Fruit fly (Drosophila melanogaster): ENCODE data around the gene CG17343.

Gene CG17343

DNA sequence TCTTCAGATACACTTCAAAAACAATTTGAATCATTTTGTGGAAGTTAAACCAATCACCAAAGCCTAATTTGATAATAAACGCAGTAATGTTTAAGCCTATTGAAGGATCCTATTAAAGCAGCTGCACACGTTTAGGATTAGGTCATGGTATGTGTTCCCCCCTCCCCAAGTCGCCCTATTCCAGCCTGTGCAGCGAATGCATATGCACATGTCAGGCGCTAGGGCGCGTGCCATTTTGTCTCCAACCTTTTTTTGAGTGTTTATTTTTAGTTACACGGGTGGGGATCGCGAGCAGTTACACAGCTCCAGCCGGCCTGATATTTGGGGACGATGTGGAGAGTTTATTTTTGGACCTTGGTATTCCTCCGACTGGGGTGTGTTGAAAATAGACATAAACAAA, 27.7 kb upstream of the CG17343 start:
- TF ChIP-seq Hr83 (GFP tag; optimal IDR thresholded peaks at IDR 0.05; ENCODE audit: poor library complexity, severe bottlenecking) = no peak
- peak; percentile 4 for TF ChIP-seq h (GFP tag; optimal IDR thresholded peaks at IDR 0.05)

DNA sequence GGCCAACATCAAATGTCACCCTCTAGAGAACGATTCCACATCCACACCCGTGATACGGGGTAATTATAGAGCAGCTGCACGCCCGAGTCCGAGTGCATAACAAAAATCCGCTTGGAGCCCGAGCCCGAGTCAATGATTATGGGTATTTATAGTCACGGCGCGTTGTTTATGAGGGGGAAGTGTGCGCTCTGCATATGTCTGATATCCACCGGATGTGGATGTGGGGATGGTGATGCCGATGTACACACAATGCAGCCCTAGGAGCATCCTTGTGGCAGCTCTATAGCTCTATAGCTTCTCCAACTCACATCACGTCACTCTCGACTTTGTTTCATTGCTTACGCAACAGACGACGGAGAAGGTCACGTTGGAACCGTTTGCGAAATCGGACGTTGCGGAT, 27.3 kb upstream of the CG17343 start:
- TF ChIP-seq psq (GFP tag; optimal IDR thresholded peaks at IDR 0.05) (no peak), CrebA (GFP tag; optimal IDR thresholded peaks at IDR 0.05; ENCODE audit: borderline replicate concordance) (no peak), ey (GFP tag; optimal IDR thresholded peaks at IDR 0.05) (no peak), CG32264 (GFP tag; optimal IDR thresholded peaks at IDR 0.05) (no peak), Dfd (GFP tag; optimal IDR thresholded peaks at IDR 0.05) (no peak), rgr (GFP tag; optimal IDR thresholded peaks at IDR 0.05) (no peak), Sp1 (GFP tag; optimal IDR thresholded peaks at IDR 0.05) (no peak), HLH106 (tag; optimal IDR thresholded peaks at IDR 0.05) (no peak), jim (GFP tag; optimal IDR thresholded peaks at IDR 0.05) (no peak), Dif (GFP tag; optimal IDR thresholded peaks at IDR 0.05; ENCODE audit: partially characterized antibody) (no peak), Vsx2 (GFP tag; optimal IDR thresholded peaks at IDR 0.05; ENCODE audit: partially characterized antibody) (no peak), Abd-B (GFP tag; optimal IDR thresholded peaks at IDR 0.05) (no peak), lola (GFP tag; optimal IDR thresholded peaks at IDR 0.05) (no peak), dsf (GFP tag; optimal IDR thresholded peaks at IDR 0.05; ENCODE audit: borderline replicate concordance) (no peak), fru (GFP tag; optimal IDR thresholded peaks at IDR 0.05) (no peak), br (GFP tag; optimal IDR thresholded peaks at IDR 0.05) (no peak), tai (GFP tag; optimal IDR thresholded peaks at IDR 0.05) (no peak)

DNA sequence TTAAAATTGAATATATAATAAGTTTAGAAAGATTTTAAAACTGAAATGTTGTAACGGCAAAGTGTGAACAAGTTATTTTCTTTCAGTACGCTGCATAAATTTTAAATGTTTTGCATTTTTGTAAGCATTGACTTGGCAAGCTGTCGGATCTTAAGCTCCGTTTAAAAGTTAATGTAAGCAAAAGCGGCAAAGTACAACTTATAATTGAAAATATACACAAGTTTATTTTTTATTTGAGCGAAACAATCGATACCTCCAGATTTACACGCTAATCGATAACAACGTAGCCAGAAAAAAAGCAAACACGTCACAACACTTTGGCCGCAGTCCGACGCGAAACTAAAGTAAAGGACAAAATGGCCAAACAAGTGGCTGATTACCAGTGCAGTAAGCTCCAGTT, 23.1 kb upstream of the CG17343 start, which contains the start of gene Catsup:
Catsup (plus strand) TSS at position 273 of the 400 bp plus-strand sequence.
- TF ChIP-seq Vsx2 (GFP tag; optimal IDR thresholded peaks at IDR 0.05; ENCODE audit: partially characterized antibody) = no peak
- TF ChIP-seq sage (GFP tag; optimal IDR thresholded peaks at IDR 0.05) = no peak
- TF ChIP-seq Dfd (GFP tag; optimal IDR thresholded peaks at IDR 0.05) = no peak
- TF ChIP-seq CG32264 (GFP tag; optimal IDR thresholded peaks at IDR 0.05) = no peak
- TF ChIP-seq Rel (GFP tag; optimal IDR thresholded peaks at IDR 0.05) = no peak
- no peak for TF ChIP-seq Rel (tag; optimal IDR thresholded peaks at IDR 0.05)
- no peak for TF ChIP-seq h (GFP tag; optimal IDR thresholded peaks at IDR 0.05)
- TF ChIP-seq ey (GFP tag; optimal IDR thresholded peaks at IDR 0.05) = no peak
- no peak for TF ChIP-seq Dif (GFP tag; optimal IDR thresholded peaks at IDR 0.05; ENCODE audit: partially characterized antibody)
- TF ChIP-seq Mio (GFP tag; optimal IDR thresholded peaks at IDR 0.05) = no peak
- TF ChIP-seq tai (GFP tag; optimal IDR thresholded peaks at IDR 0.05) = no peak
- no peak for TF ChIP-seq foxo (GFP tag; optimal IDR thresholded peaks at IDR 0.05)
- TF ChIP-seq lola (GFP tag; optimal IDR thresholded peaks at IDR 0.05) = no peak

DNA sequence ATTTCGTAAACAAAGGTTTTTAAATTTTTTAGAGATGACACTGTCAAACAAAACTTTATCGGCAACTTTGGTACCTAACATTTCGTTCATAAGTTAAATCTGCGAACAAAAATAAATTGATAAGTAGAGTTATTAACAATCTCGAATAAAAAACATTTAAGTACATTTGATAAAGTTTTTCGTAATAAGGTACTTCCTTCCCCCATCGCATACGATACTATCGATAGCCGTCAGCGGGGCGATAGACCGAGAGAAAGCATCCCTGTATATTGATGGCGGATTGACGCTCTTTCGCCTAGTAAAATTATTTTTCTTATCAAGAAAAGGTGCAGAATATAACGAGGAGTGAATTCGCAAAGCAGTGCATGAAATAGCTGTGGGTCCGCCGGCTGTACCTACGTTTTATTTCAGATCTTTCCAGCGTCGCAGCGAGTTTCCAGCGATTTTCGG, 19.6 kb upstream of the CG17343 start, which contains the start of the genes Ttc19 and Acn:
Ttc19 (minus strand) TSS at position 38 of the 450 bp plus-strand sequence.
Acn (plus strand) TSS at position 245 of the 450 bp plus-strand sequence.
- TF ChIP-seq N (GFP tag; optimal IDR thresholded peaks at IDR 0.05) = no peak
- peak; percentile 75 for TF ChIP-seq OdsH (GFP tag; optimal IDR thresholded peaks at IDR 0.05)
- no peak for TF ChIP-seq Vsx2 (GFP tag; optimal IDR thresholded peaks at IDR 0.05; ENCODE audit: partially characterized antibody)
- peak; percentile 78 for TF ChIP-seq psq (GFP tag; optimal IDR thresholded peaks at IDR 0.05)
- TF ChIP-seq rgr (GFP tag; optimal IDR thresholded peaks at IDR 0.05) = peak; percentile 90
- no peak for TF ChIP-seq CrebA (GFP tag; optimal IDR thresholded peaks at IDR 0.05; ENCODE audit: borderline replicate concordance)
- no peak for TF ChIP-seq usp (GFP tag; optimal IDR thresholded peaks at IDR 0.05)
- TF ChIP-seq br (GFP tag; optimal IDR thresholded peaks at IDR 0.05) = peak; percentile 88
- TF ChIP-seq tai (GFP tag; optimal IDR thresholded peaks at IDR 0.05) = no peak
- TF ChIP-seq foxo (GFP tag; optimal IDR thresholded peaks at IDR 0.05) = peak; percentile 60 to 88
- no peak for TF ChIP-seq dmrt93B (GFP tag; optimal IDR thresholded peaks at IDR 0.05)
- peak; percentile 90 for TF ChIP-seq h (GFP tag; optimal IDR thresholded peaks at IDR 0.05)
- no peak for TF ChIP-seq Dif (GFP tag; optimal IDR thresholded peaks at IDR 0.05; ENCODE audit: partially characterized antibody)
- peak; percentile 41 for TF ChIP-seq Myc (optimal IDR thresholded peaks at IDR 0.05)
- TF ChIP-seq dsf (GFP tag; optimal IDR thresholded peaks at IDR 0.05; ENCODE audit: borderline replicate concordance) = peak; percentile 93
- TF ChIP-seq ey (GFP tag; optimal IDR thresholded peaks at IDR 0.05) = peak; percentile 89
- TF ChIP-seq GATAd (GFP tag; optimal IDR thresholded peaks at IDR 0.05) = peak; percentile 73
- peak; percentile 76 for TF ChIP-seq CG32264 (GFP tag; optimal IDR thresholded peaks at IDR 0.05)
- peak; percentile 82 for TF ChIP-seq sv (GFP tag; optimal IDR thresholded peaks at IDR 0.05)
- peak; percentile 95 for TF ChIP-seq Jra (GFP tag; optimal IDR thresholded peaks at IDR 0.05)
- no peak for TF ChIP-seq Rel (GFP tag; optimal IDR thresholded peaks at IDR 0.05)
- TF ChIP-seq Rel (tag; optimal IDR thresholded peaks at IDR 0.05) = peak; percentile 45
- peak; percentile 88 for TF ChIP-seq fru (GFP tag; optimal IDR thresholded peaks at IDR 0.05)
- peak; percentile 81 for TF ChIP-seq Sp1 (GFP tag; optimal IDR thresholded peaks at IDR 0.05)
- peak; percentile 66 for TF ChIP-seq Hr83 (GFP tag; optimal IDR thresholded peaks at IDR 0.05; ENCODE audit: poor library complexity, severe bottlenecking)
- TF ChIP-seq Mio (GFP tag; optimal IDR thresholded peaks at IDR 0.05) = peak; percentile 17
- TF ChIP-seq Abd-B (GFP tag; optimal IDR thresholded peaks at IDR 0.05) = no peak
- TF ChIP-seq HLH106 (tag; optimal IDR thresholded peaks at IDR 0.05) = peak; percentile 83
- TF ChIP-seq lola (GFP tag; optimal IDR thresholded peaks at IDR 0.05) = no peak
- TF ChIP-seq woc (GFP tag; optimal IDR thresholded peaks at IDR 0.05) = peak; percentile 86
- peak; percentile 83 for TF ChIP-seq CG9705 (GFP tag; optimal IDR thresholded peaks at IDR 0.05)
